Fruit fly (Drosophila melanogaster) whole organism, adult: ENCODE measurements around the gene Snoo.

Source experiments
- CG12768 ChIP-seq: fragments of 200-800 bp; sonication (Bioruptor generic); optimal IDR thresholded peaks from 2 replicates; lab custom pipeline; 2017; ENCODE audit warnings: missing biosample characterization, missing genetic modification characterization, mild to moderate bottlenecking, moderate library complexity, missing genetic modification reagents
- CG5204 ChIP-seq: fragments of 200-800 bp; sonication (Bioruptor generic); optimal IDR thresholded peaks from 2 replicates; lab custom pipeline; 2016; ENCODE audit warnings: missing biosample characterization, missing genetic modification characterization
- CG7101 ChIP-seq: fragments of 200-800 bp; sonication (Bioruptor generic); optimal IDR thresholded peaks from 2 replicates; lab custom pipeline; 2018; ENCODE audit warnings: missing biosample characterization, mild to moderate bottlenecking, missing genetic modification characterization, moderate library complexity
- Hr96 ChIP-seq: fragments of 200-800 bp; sonication (Bioruptor generic); optimal IDR thresholded peaks from 2 replicates; lab custom pipeline; 2016; ENCODE audit warnings: missing biosample characterization, missing genetic modification characterization
- Mnt ChIP-seq: fragments of 200-800 bp; sonication (Bioruptor generic); optimal IDR thresholded peaks from 2 replicates; lab custom pipeline; 2016; ENCODE audit warnings: missing biosample characterization, mild to moderate bottlenecking, missing genetic modification characterization
- cic ChIP-seq: fragments of 200-800 bp; sonication (Bioruptor generic); optimal IDR thresholded peaks from 2 replicates; lab custom pipeline; 2017; ENCODE audit warnings: missing biosample characterization, mild to moderate bottlenecking, missing genetic modification characterization, moderate library complexity
- cnc ChIP-seq, 2 experiments: fragments of >200 bp; optimal IDR thresholded peaks; 2 replicates each; lab custom pipeline; 2017
- kay ChIP-seq: fragments of 200-800 bp; sonication (Bioruptor generic); peaks from one replicate; lab custom pipeline; 2016; ENCODE audit warnings: missing biosample characterization, missing genetic modification characterization, borderline replicate concordance
- tj ChIP-seq: fragments of 200-800 bp; sonication (Bioruptor generic); optimal IDR thresholded peaks from 3 replicates; lab custom pipeline; 2017; ENCODE audit warnings: missing biosample characterization, mild to moderate bottlenecking, missing genetic modification characterization, moderate library complexity

dm6 chr2L:7849472-7849871 is 134.5 kb downstream of the Snoo start:
- TF ChIP-seq CG7101 (tag; lab: Kevin White, UChicago): no peak
- no peak for TF ChIP-seq Mnt (GFP tag; lab: Kevin White, UChicago)
- no peak for TF ChIP-seq Hr96
- no peak for TF ChIP-seq cnc (optimal IDR thresholded peaks at IDR 0.05; lab: Kevin White, UChicago)
- no peak for TF ChIP-seq CG5204 (GFP tag; lab: Kevin White, UChicago)
- no peak for TF ChIP-seq kay
- TF ChIP-seq cic: no peak
- TF ChIP-seq CG12768 (GFP tag; lab: Kevin White, UChicago): no peak
- TF ChIP-seq tj (GFP tag; lab: Kevin White, UChicago): no peak
